Worm (Caenorhabditis elegans) whole organism, L2 larva: ENCODE results near the gene ceh-16.

Source experiments
- C34F6.9 ChIP-seq: fragments of 150-350 bp; optimal IDR thresholded peaks from 2 replicates; lab custom pipeline; 2014; ENCODE audit warnings: missing biosample characterization, missing genetic modification characterization
- F13H6.1 ChIP-seq: sonication (generic microtip); optimal IDR thresholded peaks from 2 replicates; lab custom pipeline; 2016; ENCODE audit warnings: missing genetic modification characterization, missing compliant biosample characterization
- Y55F3AM.14 ChIP-seq: fragments of 200-800 bp; sonication (Bioruptor generic); optimal IDR thresholded peaks from 2 replicates; lab custom pipeline; 2018; ENCODE audit warnings: mild to moderate bottlenecking, missing genetic modification characterization, missing compliant biosample characterization
- ZK546.5 ChIP-seq: sonication (generic microtip); optimal IDR thresholded peaks from 2 replicates; lab custom pipeline; 2017; ENCODE audit warnings: missing biosample characterization, missing genetic modification characterization
- aly-2 ChIP-seq: fragments of 150-350 bp; optimal IDR thresholded peaks from 2 replicates; lab custom pipeline; 2014; ENCODE audit warnings: missing biosample characterization, missing genetic modification characterization
- ama-1 ChIP-seq: fragments of 150-350 bp; optimal IDR thresholded peaks from 2 replicates; lab custom pipeline; 2018; ENCODE audit warnings: inconsistent platforms
- blmp-1 ChIP-seq: sonication (generic microtip); optimal IDR thresholded peaks from 2 replicates; lab custom pipeline; 2017; ENCODE audit warnings: missing genetic modification characterization, mild to moderate bottlenecking, missing compliant biosample characterization, antibody characterized with exemption, moderate library complexity; ENCODE audit not compliant: insufficient read depth
- ceh-16 ChIP-seq: fragments of 150-350 bp; optimal IDR thresholded peaks from 2 replicates; lab custom pipeline; 2014; ENCODE audit warnings: missing biosample characterization, missing genetic modification characterization
- crh-2 ChIP-seq: sonication (generic microtip); optimal IDR thresholded peaks from 2 replicates; lab custom pipeline; 2017; ENCODE audit warnings: missing biosample characterization, missing genetic modification characterization
- dmd-4 ChIP-seq: sonication (generic microtip); optimal IDR thresholded peaks from 2 replicates; lab custom pipeline; 2017; ENCODE audit warnings: missing biosample characterization, missing genetic modification characterization
- egl-27 ChIP-seq: sonication (generic microtip); optimal IDR thresholded peaks from 3 replicates; lab custom pipeline; 2017; ENCODE audit warnings: missing biosample characterization, missing genetic modification reagents, missing genetic modification characterization
- elt-3 ChIP-seq: sonication (generic microtip); optimal IDR thresholded peaks from 2 replicates; lab custom pipeline; 2017; ENCODE audit warnings: missing biosample characterization, missing genetic modification characterization
- fos-1 ChIP-seq: fragments of 150-350 bp; optimal IDR thresholded peaks from 2 replicates; lab custom pipeline; 2014; ENCODE audit warnings: missing biosample characterization, missing genetic modification characterization
- gmeb-1 ChIP-seq: fragments of 150-350 bp; optimal IDR thresholded peaks from 2 replicates; lab custom pipeline; 2014; ENCODE audit warnings: missing biosample characterization, missing genetic modification characterization
- lin-11 ChIP-seq: fragments of 150-350 bp; sonication (generic microtip); optimal IDR thresholded peaks from 2 replicates; lab custom pipeline; 2014; ENCODE audit warnings: missing biosample characterization, missing genetic modification characterization, inconsistent platforms, mixed read lengths
- lin-13 ChIP-seq: fragments of 150-350 bp; optimal IDR thresholded peaks from 2 replicates; lab custom pipeline; 2014; ENCODE audit warnings: missing biosample characterization, missing genetic modification reagents, missing genetic modification characterization
- lin-39 ChIP-seq: fragments of 150-350 bp; optimal IDR thresholded peaks from 2 replicates; lab custom pipeline; 2014; ENCODE audit warnings: missing biosample characterization, missing genetic modification reagents, missing genetic modification characterization
- lsy-2 ChIP-seq, 2 experiments: fragments of 150-350 bp in 1 of 2; sonication (generic microtip) in 1 of 2; optimal IDR thresholded peaks; 2 replicates each; lab custom pipeline; 2014 to 2017; ENCODE audit warnings: missing biosample characterization in 2 of 2, missing genetic modification characterization in 2 of 2
- mab-5 ChIP-seq: fragments of 150-350 bp; optimal IDR thresholded peaks from 2 replicates; lab custom pipeline; 2014; ENCODE audit warnings: missing biosample characterization, missing genetic modification characterization
- mbf-1 ChIP-seq: sonication (generic microtip); optimal IDR thresholded peaks from 2 replicates; lab custom pipeline; 2017; ENCODE audit warnings: missing biosample characterization, missing genetic modification characterization
- mdl-1 ChIP-seq, 2 experiments: fragments of 150-350 bp in 1 of 2; sonication (generic microtip) in 1 of 2; optimal IDR thresholded peaks; 2 replicates each; lab custom pipeline; 2017; ENCODE audit warnings: missing biosample characterization in 2 of 2, missing genetic modification characterization in 2 of 2
- nhr-10 ChIP-seq: sonication (generic microtip); optimal IDR thresholded peaks from 2 replicates; lab custom pipeline; 2017; ENCODE audit warnings: missing biosample characterization, missing genetic modification characterization
- nhr-11 ChIP-seq: fragments of 150-350 bp; optimal IDR thresholded peaks from 2 replicates; lab custom pipeline; 2014; ENCODE audit warnings: missing biosample characterization, missing genetic modification characterization
- nhr-129 ChIP-seq: fragments of 150-350 bp; optimal IDR thresholded peaks from 2 replicates; lab custom pipeline; 2014; ENCODE audit warnings: missing biosample characterization, missing genetic modification characterization
- nhr-21 ChIP-seq: fragments of 150-350 bp; optimal IDR thresholded peaks from 2 replicates; lab custom pipeline; 2014; ENCODE audit warnings: missing biosample characterization, missing genetic modification characterization
- nhr-237 ChIP-seq: fragments of 150-350 bp; optimal IDR thresholded peaks from 2 replicates; lab custom pipeline; 2014; ENCODE audit warnings: missing biosample characterization, missing genetic modification characterization
- nhr-25 ChIP-seq: fragments of 150-350 bp; sonication (generic microtip); optimal IDR thresholded peaks from 3 replicates; lab custom pipeline; 2014; ENCODE audit warnings: missing biosample characterization, missing genetic modification characterization
- nhr-6 ChIP-seq: fragments of 150-350 bp; optimal IDR thresholded peaks from 2 replicates; lab custom pipeline; 2014; ENCODE audit warnings: missing biosample characterization, missing genetic modification characterization
- nhr-77 ChIP-seq: fragments of 150-350 bp; optimal IDR thresholded peaks from 2 replicates; lab custom pipeline; 2014; ENCODE audit warnings: missing biosample characterization, missing genetic modification characterization
- peb-1 ChIP-seq: fragments of 150-350 bp; optimal IDR thresholded peaks from 2 replicates; lab custom pipeline; 2014; ENCODE audit warnings: missing biosample characterization, missing genetic modification characterization
- sem-4 ChIP-seq: fragments of 150-350 bp; optimal IDR thresholded peaks from 2 replicates; lab custom pipeline; 2014; ENCODE audit warnings: missing biosample characterization, missing genetic modification reagents, missing genetic modification characterization
- skn-1 ChIP-seq: sonication (generic microtip); optimal IDR thresholded peaks from 2 replicates; lab custom pipeline; 2017; ENCODE audit warnings: missing biosample characterization, missing genetic modification characterization
- sma-3 ChIP-seq: sonication (generic microtip); optimal IDR thresholded peaks from 2 replicates; lab custom pipeline; 2016; ENCODE audit warnings: missing genetic modification reagents, missing genetic modification characterization, missing compliant biosample characterization
- sma-9 ChIP-seq, 2 experiments: fragments of 150-350 bp in 1 of 2; sonication (generic microtip) in 1 of 2; optimal IDR thresholded peaks; 2 replicates each; lab custom pipeline; 2014 to 2016; ENCODE audit warnings: missing genetic modification characterization in 2 of 2, mild to moderate bottlenecking in 1 of 2, missing biosample characterization in 1 of 2, missing compliant biosample characterization in 1 of 2, missing genetic modification reagents in 1 of 2, moderate library complexity in 1 of 2
- snpc-4 ChIP-seq: fragments of 150-350 bp; optimal IDR thresholded peaks from 2 replicates; lab custom pipeline; 2014; ENCODE audit warnings: missing biosample characterization, missing genetic modification characterization
- unc-39 ChIP-seq: fragments of 150-350 bp; optimal IDR thresholded peaks from 2 replicates; lab custom pipeline; 2014; ENCODE audit warnings: missing biosample characterization, missing genetic modification characterization
- unc-55 ChIP-seq: fragments of 150-350 bp; sonication (generic microtip); optimal IDR thresholded peaks from 3 replicates; lab custom pipeline; 2014; ENCODE audit warnings: missing biosample characterization, missing genetic modification reagents, missing genetic modification characterization
- unc-62 ChIP-seq: fragments of 150-350 bp; optimal IDR thresholded peaks from 2 replicates; lab custom pipeline; 2014; ENCODE audit warnings: missing biosample characterization, missing genetic modification reagents, missing genetic modification characterization
- zag-1 ChIP-seq: fragments of 150-350 bp; optimal IDR thresholded peaks from 2 replicates; lab custom pipeline; 2014; ENCODE audit warnings: missing biosample characterization, missing genetic modification characterization
- ztf-1 ChIP-seq: fragments of 200-800 bp; sonication (Bioruptor generic); conservative IDR thresholded peaks from 2 replicates; pipeline ENCODE4 v1.3.6; 2022; ENCODE audit warnings: missing genetic modification characterization, missing compliant biosample characterization
- ztf-4 ChIP-seq: fragments of 150-350 bp; optimal IDR thresholded peaks from 2 replicates; lab custom pipeline; 2014; ENCODE audit warnings: missing biosample characterization, missing genetic modification characterization

ceh-16 gene

DNA sequence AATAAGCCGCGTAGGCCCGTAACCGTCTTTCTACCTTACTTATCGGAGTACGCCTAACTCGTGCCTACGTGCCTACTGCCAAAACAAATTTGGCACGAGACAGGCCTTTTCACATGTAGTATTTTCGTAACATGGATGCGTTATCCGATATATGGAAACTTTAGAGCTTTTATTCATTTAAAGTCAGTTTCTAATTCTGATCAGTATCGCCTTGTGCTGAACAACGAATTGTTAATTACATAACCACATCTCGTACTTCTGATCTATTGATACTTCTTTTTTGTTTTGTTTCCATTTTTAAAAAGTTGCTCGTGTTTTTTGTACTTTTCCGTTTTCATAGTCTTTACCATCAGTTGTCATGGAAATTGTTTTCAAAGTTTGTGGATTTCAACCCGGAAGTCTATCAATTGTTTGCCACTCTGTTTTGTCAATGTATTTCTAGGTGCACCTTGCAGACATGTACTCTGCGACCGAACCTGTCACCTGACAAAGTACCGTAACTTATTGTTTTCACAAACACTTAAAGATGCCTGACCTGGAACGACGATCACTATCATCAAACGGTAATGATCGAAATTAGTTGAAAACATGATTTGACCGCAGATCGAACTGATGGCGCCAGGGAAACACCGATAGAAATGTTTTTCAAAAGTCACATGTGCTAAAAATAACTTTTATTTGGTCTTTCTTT, 35.3 kb downstream of the ceh-16 start:
- TF ChIP-seq ztf-1 (GFP tag; lab: Robert Waterston, UW) (no peak), peb-1 (tag; lab: Kevin White, UChicago) (no peak), nhr-10 (tag; lab: Kevin White, UChicago) (no peak), elt-3 (tag; lab: Kevin White, UChicago) (no peak)

DNA sequence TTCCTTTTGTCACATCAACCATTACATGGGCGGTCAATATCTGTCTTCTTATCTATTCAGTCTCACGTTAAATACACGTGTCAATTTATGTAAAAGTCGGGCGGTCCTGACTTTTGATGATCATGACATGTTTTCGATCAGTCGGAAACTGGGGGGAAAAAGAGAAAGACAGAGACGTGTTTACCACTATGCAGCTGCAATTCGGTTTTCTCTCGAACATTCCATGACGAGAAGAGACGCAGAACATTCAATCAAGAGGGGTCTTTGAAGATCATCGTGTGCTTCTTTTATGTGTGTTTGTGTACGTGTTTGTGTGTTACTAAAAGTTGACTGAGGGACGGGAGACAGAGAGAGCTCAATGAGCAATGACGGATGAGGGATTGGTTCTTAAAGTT, 35.8 kb downstream of the ceh-16 start:
- TF ChIP-seq nhr-25 (peak; percentile 97), unc-39 (tag; lab: Kevin White, UChicago) (no peak), crh-2 (tag; lab: Kevin White, UChicago) (peak; percentile 99), nhr-21 (tag; lab: Kevin White, UChicago) (peak; percentile 97), snpc-4 (tag; lab: Kevin White, UChicago) (peak; percentile 31), unc-55 (GFP tag; lab: Kevin White, UChicago) (peak; percentile 95), unc-62 (GFP tag; lab: Kevin White, UChicago) (peak; percentile 59), sma-3 (GFP tag; lab: Kevin White, UChicago) (peak; percentile 97), ztf-1 (GFP tag; lab: Robert Waterston, UW) (no peak), ceh-16 (tag; lab: Kevin White, UChicago) (no peak), lin-11 (tag; lab: Kevin White, UChicago) (peak; percentile 53), lin-39 (tag; lab: Kevin White, UChicago) (no peak), mab-5 (tag; lab: Kevin White, UChicago) (peak; percentile 53), nhr-237 (tag; lab: Kevin White, UChicago) (no peak), sem-4 (peak; percentile 92), lsy-2 (tag; optimal IDR thresholded peaks at IDR 0.05; lab: Kevin White, UChicago) (peak; percentile 28 to 91), peb-1 (tag; lab: Kevin White, UChicago) (no peak), C34F6.9 (peak; percentile 96), nhr-11 (no peak), Y55F3AM.14 (GFP tag; lab: Kevin White, UChicago) (peak; percentile 94), zag-1 (tag; lab: Kevin White, UChicago) (peak; percentile 54), ama-1 (peak; percentile 67), aly-2 (tag; lab: Kevin White, UChicago) (no peak), ZK546.5 (no peak), F13H6.1 (tag; lab: Kevin White, UChicago) (peak; percentile 98), nhr-77 (tag; lab: Kevin White, UChicago) (no peak), sma-9 (GFP tag; optimal IDR thresholded peaks at IDR 0.05; lab: Kevin White, UChicago) (peak; percentile 95), sma-9 (tag; optimal IDR thresholded peaks at IDR 0.05; lab: Kevin White, UChicago) (no peak), nhr-6 (peak; percentile 93), blmp-1 (tag; lab: Kevin White, UChicago) (peak; percentile 45), egl-27 (tag; lab: Kevin White, UChicago) (peak; percentile 53), ztf-4 (tag; lab: Kevin White, UChicago) (peak; percentile 93), skn-1 (tag; lab: Kevin White, UChicago) (no peak), dmd-4 (tag; lab: Kevin White, UChicago) (no peak), mbf-1 (tag; lab: Kevin White, UChicago) (no peak), lin-13 (peak; percentile 79), mdl-1 (tag; optimal IDR thresholded peaks at IDR 0.05; lab: Kevin White, UChicago) (peak in 1 of 2 experiments; percentile 84), fos-1 (peak; percentile 83), nhr-129 (tag; lab: Kevin White, UChicago) (peak; percentile 97), gmeb-1 (peak; percentile 82)

DNA sequence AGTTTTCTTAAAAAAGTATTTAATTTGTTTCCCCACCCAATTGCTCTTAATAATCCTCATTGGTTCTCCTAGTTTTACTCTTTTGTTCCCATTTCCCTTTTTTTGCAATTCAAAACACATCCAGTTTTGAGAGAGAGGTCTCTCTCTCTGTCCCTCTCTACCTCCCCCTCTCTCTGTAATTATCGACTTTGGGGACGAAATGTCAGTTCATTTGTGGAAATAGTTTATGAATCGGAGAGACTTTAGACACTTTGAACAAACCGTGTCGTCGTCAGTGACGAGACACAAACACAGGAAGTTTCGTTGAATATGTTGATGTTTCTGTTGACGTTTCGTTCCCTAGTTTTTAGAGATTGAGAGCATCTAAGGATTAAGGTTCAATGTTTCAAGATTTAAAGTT, 40.6 kb downstream of the ceh-16 start:
- no peak for TF ChIP-seq nhr-6
- TF ChIP-seq nhr-25 = peak; percentile 28
